ENCODE assay signal across 2 worm cellular contexts in the genomic region with DNA sequence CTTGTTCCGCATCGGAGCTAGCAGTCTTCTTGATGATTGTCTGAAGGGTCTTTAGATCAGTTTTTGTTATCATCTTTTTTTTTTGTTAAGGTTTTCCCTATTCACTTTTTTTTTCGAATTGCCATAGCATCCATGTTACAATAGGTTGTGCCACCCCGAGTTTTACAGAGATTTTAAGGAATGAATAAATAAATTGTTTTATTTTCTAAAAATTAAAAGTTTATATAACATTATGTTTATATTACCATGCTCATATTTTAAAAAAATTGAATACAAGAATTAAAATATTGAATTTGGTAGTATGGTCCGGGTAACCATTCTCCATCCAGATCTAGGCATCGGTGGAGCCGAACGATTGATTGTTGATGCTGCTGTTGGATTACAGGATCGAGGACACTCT.
TF ChIP-seq lines count a peak whose summit lies in the region.

A gene (plus strand): TSS at position 301 of the 400 bp plus-strand sequence.

TF ChIP-seq in whole organism, L1 larva, 84 proteins besides CTCF, POLR2A, EP300 and RAD21:
- peak; percentile 14 for TF ChIP-seq elt-2 (tag; optimal IDR thresholded peaks at IDR 0.05; lab: Kevin White, UChicago)
- TF ChIP-seq blmp-1 (tag; optimal IDR thresholded peaks at IDR 0.05; lab: Kevin White, UChicago), result no peak
TF ChIP-seq in whole organism, L1 larva: peak in this region for 1.

TF ChIP-seq in whole organism, L3 larva, 47 proteins besides CTCF, POLR2A, EP300 and RAD21:
- TF ChIP-seq elt-2 (tag; optimal IDR thresholded peaks at IDR 0.05; lab: Kevin White, UChicago), result peak; percentile 16
- no peak for TF ChIP-seq nhr-12 (tag; optimal IDR thresholded peaks at IDR 0.05; lab: Kevin White, UChicago)
